Worm (Caenorhabditis elegans): ENCODE data around the gene F22F4.5.

DNA sequence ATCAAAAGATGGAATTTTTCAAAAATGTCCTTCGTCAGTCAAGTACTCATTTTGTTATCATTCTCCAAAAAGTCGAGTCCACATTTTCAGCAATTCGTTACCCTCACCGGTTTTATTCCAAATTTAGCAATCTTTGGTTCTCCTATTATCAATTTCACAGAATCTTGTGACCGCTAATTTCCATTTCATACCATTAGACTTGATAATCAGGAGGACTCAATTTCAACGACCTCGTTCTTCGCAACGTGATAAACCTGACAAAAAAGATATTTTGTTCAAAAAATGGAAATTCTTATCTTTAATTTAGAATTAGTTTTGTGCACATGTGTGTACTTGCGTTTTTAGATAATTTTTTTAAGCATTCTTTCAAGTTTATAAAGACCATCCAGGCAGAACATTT is 30.1 kb downstream of the F22F4.5 start:
- TF ChIP-seq ztf-23 (GFP tag; IDR thresholded peaks at IDR 0.05) (no peak), klf-2 (GFP tag; conservative IDR thresholded peaks at IDR 0.05) (no peak), med-1 (GFP tag; optimal IDR thresholded peaks at IDR 0.05; ENCODE audit: insufficient read depth) (no peak), T22C8.4 (GFP tag; IDR thresholded peaks at IDR 0.05) (no peak), flt-1 (GFP tag; IDR thresholded peaks at IDR 0.05) (no peak), cog-1 (tag; optimal IDR thresholded peaks at IDR 0.05) (no peak), ztf-29 (GFP tag; IDR thresholded peaks at IDR 0.05) (no peak)
